Fruit fly (Drosophila melanogaster) whole organism, embryonic: ENCODE results near the gene CG13123.

Source experiments
- Abd-B ChIP-seq: fragments of 200-800 bp; sonication (Bioruptor generic); optimal IDR thresholded peaks from 2 replicates; lab custom pipeline; 2018; ENCODE audit warnings: missing biosample characterization, mild to moderate bottlenecking, missing genetic modification characterization, moderate library complexity
- Ada2b ChIP-seq: fragments of 200-800 bp; sonication (Bioruptor generic); IDR thresholded peaks from 2 replicates; pipeline ENCODE4 v1.3.6; 2022; ENCODE audit warnings: missing biosample characterization, missing genetic modification characterization
- Blimp-1 ChIP-seq: fragments of 200-800 bp; sonication (Bioruptor generic); optimal IDR thresholded peaks from 3 replicates; lab custom pipeline; 2018; ENCODE audit warnings: missing biosample characterization, missing genetic modification characterization, mild to moderate bottlenecking, moderate library complexity, missing genetic modification reagents
- C15 ChIP-seq: fragments of 200-800 bp; sonication (Bioruptor generic); IDR thresholded peaks from 3 replicates; pipeline ENCODE4 v1.3.6; 2022; ENCODE audit warnings: missing biosample characterization, missing genetic modification characterization
- CG10431 ChIP-seq: fragments of 200-800 bp; sonication (Bioruptor generic); optimal IDR thresholded peaks from 3 replicates; lab custom pipeline; 2018; ENCODE audit warnings: missing biosample characterization, mild to moderate bottlenecking, missing genetic modification characterization
- CG10565 ChIP-seq: fragments of 200-800 bp; sonication (Bioruptor generic); optimal IDR thresholded peaks from 3 replicates; lab custom pipeline; 2016; ENCODE audit warnings: missing biosample characterization, mild to moderate bottlenecking, missing genetic modification characterization
- CG13287 ChIP-seq: fragments of 200-800 bp; sonication (Bioruptor generic); IDR thresholded peaks from 2 replicates; pipeline ENCODE4 v1.3.6; 2022; ENCODE audit warnings: missing biosample characterization, missing genetic modification characterization; ENCODE audit not compliant: partially characterized antibody
- CG14965 ChIP-seq: fragments of 200-800 bp; sonication (Bioruptor generic); optimal IDR thresholded peaks from 2 replicates; lab custom pipeline; 2016; ENCODE audit warnings: missing biosample characterization, missing genetic modification characterization, borderline replicate concordance
- CG1529 ChIP-seq: fragments of 200-800 bp; sonication (Bioruptor generic); optimal IDR thresholded peaks from 3 replicates; lab custom pipeline; 2018; ENCODE audit warnings: missing biosample characterization, missing genetic modification characterization
- CG15479 ChIP-seq: fragments of 200-800 bp; sonication (Bioruptor generic); optimal IDR thresholded peaks from 3 replicates; lab custom pipeline; 2019; ENCODE audit warnings: missing biosample characterization, mild to moderate bottlenecking, missing genetic modification characterization, moderate library complexity
- CG17186 ChIP-seq: fragments of 200-800 bp; sonication (Bioruptor generic); optimal IDR thresholded peaks from 3 replicates; lab custom pipeline; 2017; ENCODE audit warnings: missing biosample characterization, missing genetic modification reagents, missing genetic modification characterization
- CG17385 ChIP-seq: fragments of 200-800 bp; sonication (Bioruptor generic); optimal IDR thresholded peaks from 3 replicates; lab custom pipeline; 2018; ENCODE audit warnings: missing biosample characterization, mild to moderate bottlenecking, missing genetic modification characterization
- CG17568 ChIP-seq: fragments of 200-800 bp; sonication (Bioruptor generic); optimal IDR thresholded peaks from 2 replicates; lab custom pipeline; 2018; ENCODE audit warnings: missing biosample characterization, mild to moderate bottlenecking, missing genetic modification characterization, moderate library complexity
- CG17802 ChIP-seq: fragments of 200-800 bp; sonication (Bioruptor generic); optimal IDR thresholded peaks from 2 replicates; lab custom pipeline; 2018; ENCODE audit warnings: missing biosample characterization, mild to moderate bottlenecking, missing genetic modification characterization, moderate library complexity
- CG30431 ChIP-seq: fragments of 200-800 bp; sonication (Bioruptor generic); optimal IDR thresholded peaks from 2 replicates; lab custom pipeline; 2017; ENCODE audit warnings: missing biosample characterization, missing genetic modification characterization
- CG4404 ChIP-seq: fragments of 200-800 bp; sonication (Bioruptor generic); IDR thresholded peaks from 2 replicates; pipeline ENCODE4 v1.3.6; 2022; ENCODE audit warnings: missing biosample characterization, missing genetic modification characterization
- CG6654 ChIP-seq: fragments of 200-800 bp; sonication (Bioruptor generic); optimal IDR thresholded peaks from 2 replicates; lab custom pipeline; 2017; ENCODE audit warnings: missing biosample characterization, mild to moderate bottlenecking, missing genetic modification characterization
- CG6683 ChIP-seq: fragments of 200-800 bp; sonication (Bioruptor generic); optimal IDR thresholded peaks from 2 replicates; lab custom pipeline; 2017; ENCODE audit warnings: missing biosample characterization, mild to moderate bottlenecking, missing genetic modification characterization, missing genetic modification reagents
- CG7556 ChIP-seq: fragments of 200-800 bp; sonication (Bioruptor generic); optimal IDR thresholded peaks from 2 replicates; lab custom pipeline; 2017; ENCODE audit warnings: missing biosample characterization, mild to moderate bottlenecking, missing genetic modification characterization
- CG8478 ChIP-seq: fragments of >200 bp; optimal IDR thresholded peaks from 2 replicates; lab custom pipeline; 2018
- CoRest ChIP-seq: fragments of 200-800 bp; sonication (Bioruptor generic); optimal IDR thresholded peaks from 3 replicates; lab custom pipeline; 2018; ENCODE audit warnings: missing biosample characterization, mild to moderate bottlenecking, missing genetic modification characterization, moderate library complexity
- Dll ChIP-seq: fragments of 200-800 bp; sonication (Bioruptor generic); IDR thresholded peaks from 4 replicates; pipeline ENCODE4 v1.3.6; 2022; ENCODE audit warnings: missing biosample characterization, missing genetic modification characterization; ENCODE audit not compliant: partially characterized antibody
- Fer1 ChIP-seq: fragments of 200-800 bp; sonication (Bioruptor generic); optimal IDR thresholded peaks from 2 replicates; lab custom pipeline; 2017; ENCODE audit warnings: missing biosample characterization, mild to moderate bottlenecking, missing genetic modification characterization
- H2.0 ChIP-seq: fragments of 200-800 bp; sonication (Bioruptor generic); IDR thresholded peaks from 2 replicates; pipeline ENCODE4 v1.3.6; 2022; ENCODE audit warnings: missing biosample characterization, missing genetic modification characterization
- HLH54F ChIP-seq: fragments of 200-800 bp; sonication (Bioruptor generic); optimal IDR thresholded peaks from 3 replicates; lab custom pipeline; 2016; ENCODE audit warnings: missing biosample characterization, missing genetic modification characterization
- Hand ChIP-seq: fragments of 200-800 bp; sonication (Bioruptor generic); optimal IDR thresholded peaks from 2 replicates; lab custom pipeline; 2017; ENCODE audit warnings: mild to moderate bottlenecking, missing biosample characterization, missing genetic modification reagents, missing genetic modification characterization
- HmgD ChIP-seq: fragments of 200-800 bp; sonication (Bioruptor generic); optimal IDR thresholded peaks from 3 replicates; lab custom pipeline; 2016; ENCODE audit warnings: missing biosample characterization, missing genetic modification characterization
- Lim3 ChIP-seq: fragments of 200-800 bp; sonication (Bioruptor generic); IDR thresholded peaks from 2 replicates; pipeline ENCODE4 v1.3.6; 2022; ENCODE audit warnings: missing biosample characterization, missing genetic modification characterization
- NC2α ChIP-seq: fragments of 200-800 bp; sonication (Bioruptor generic); optimal IDR thresholded peaks from 2 replicates; lab custom pipeline; 2016; ENCODE audit warnings: missing biosample characterization, missing genetic modification characterization
- NK7.1 ChIP-seq: fragments of 200-800 bp; sonication (Bioruptor generic); optimal IDR thresholded peaks from 3 replicates; lab custom pipeline; 2016; ENCODE audit warnings: missing biosample characterization, missing genetic modification characterization
- Nf-YC ChIP-seq: fragments of 200-800 bp; optimal IDR thresholded peaks from 3 replicates; lab custom pipeline; 2019; ENCODE audit warnings: missing biosample characterization, mild to moderate bottlenecking, missing genetic modification characterization, moderate library complexity
- Sry-δ ChIP-seq: fragments of 200-800 bp; sonication (Bioruptor generic); optimal IDR thresholded peaks from 2 replicates; lab custom pipeline; 2016; ENCODE audit warnings: missing biosample characterization, missing genetic modification characterization
- TFAM ChIP-seq: fragments of 200-800 bp; sonication (Bioruptor generic); optimal IDR thresholded peaks from 2 replicates; lab custom pipeline; 2017; ENCODE audit warnings: missing biosample characterization, missing genetic modification characterization, inconsistent platforms
- caup ChIP-seq: fragments of 200-800 bp; sonication (Bioruptor generic); optimal IDR thresholded peaks from 3 replicates; lab custom pipeline; 2017; ENCODE audit warnings: missing biosample characterization, mild to moderate bottlenecking, missing genetic modification characterization, moderate library complexity; ENCODE audit not compliant: severe bottlenecking
- chn ChIP-seq: fragments of 200-800 bp; sonication (Bioruptor generic); optimal IDR thresholded peaks from 2 replicates; lab custom pipeline; 2016; ENCODE audit warnings: missing biosample characterization, missing genetic modification characterization
- cwo ChIP-seq: fragments of 200-800 bp; sonication (Bioruptor generic); optimal IDR thresholded peaks from 3 replicates; lab custom pipeline; 2017; ENCODE audit warnings: missing biosample characterization, missing genetic modification characterization, mild to moderate bottlenecking, moderate library complexity, missing genetic modification reagents
- fd3F ChIP-seq: fragments of 200-800 bp; sonication (Bioruptor generic); optimal IDR thresholded peaks from 2 replicates; lab custom pipeline; 2018; ENCODE audit warnings: missing biosample characterization, mild to moderate bottlenecking, missing genetic modification characterization, moderate library complexity
- jumu ChIP-seq: fragments of 200-800 bp; sonication (Bioruptor generic); optimal IDR thresholded peaks from 3 replicates; lab custom pipeline; 2016; ENCODE audit warnings: missing biosample characterization, missing genetic modification characterization
- luna ChIP-seq: fragments of 200-800 bp; sonication (Bioruptor generic); optimal IDR thresholded peaks from 2 replicates; lab custom pipeline; 2016; ENCODE audit warnings: missing biosample characterization, missing genetic modification characterization
- nmo ChIP-seq: fragments of 200-800 bp; sonication (Bioruptor generic); optimal IDR thresholded peaks from 2 replicates; lab custom pipeline; 2018; ENCODE audit warnings: missing biosample characterization, mild to moderate bottlenecking, missing genetic modification characterization, moderate library complexity
- odd ChIP-seq: fragments of 200-800 bp; sonication (Bioruptor generic); optimal IDR thresholded peaks from 2 replicates; lab custom pipeline; 2017; ENCODE audit warnings: missing biosample characterization, mild to moderate bottlenecking, missing genetic modification characterization
- peb ChIP-seq: fragments of 200-800 bp; sonication (Bioruptor generic); IDR thresholded peaks from 2 replicates; pipeline ENCODE4 v1.3.6; 2022; ENCODE audit warnings: missing biosample characterization, missing genetic modification characterization
- phol ChIP-seq: fragments of 200-800 bp; sonication (Bioruptor generic); optimal IDR thresholded peaks from 3 replicates; lab custom pipeline; 2018; ENCODE audit warnings: missing biosample characterization, mild to moderate bottlenecking, missing genetic modification characterization, moderate library complexity
- run ChIP-seq: fragments of 200-800 bp; sonication (Bioruptor generic); optimal IDR thresholded peaks from 3 replicates; lab custom pipeline; 2018; ENCODE audit warnings: missing biosample characterization, mild to moderate bottlenecking, missing genetic modification characterization
- scrt ChIP-seq: fragments of 200-800 bp; sonication (Bioruptor generic); optimal IDR thresholded peaks from 2 replicates; lab custom pipeline; 2018; ENCODE audit warnings: missing biosample characterization, mild to moderate bottlenecking, missing genetic modification characterization, moderate library complexity
- slou ChIP-seq: fragments of 200-800 bp; sonication (Bioruptor generic); optimal IDR thresholded peaks from 3 replicates; lab custom pipeline; 2016; ENCODE audit warnings: missing biosample characterization, missing genetic modification characterization
- sqz ChIP-seq: fragments of 200-800 bp; sonication (Bioruptor generic); optimal IDR thresholded peaks from 3 replicates; lab custom pipeline; 2018; ENCODE audit warnings: missing biosample characterization, mild to moderate bottlenecking, missing genetic modification characterization
- tap ChIP-seq: fragments of 200-800 bp; optimal IDR thresholded peaks from 3 replicates; lab custom pipeline; 2019; ENCODE audit warnings: missing biosample characterization, mild to moderate bottlenecking, missing genetic modification characterization, moderate library complexity
- tgo ChIP-seq: fragments of 200-800 bp; sonication (Bioruptor generic); IDR thresholded peaks from 3 replicates; pipeline ENCODE4 v1.3.6; 2022; ENCODE audit warnings: missing biosample characterization, missing genetic modification characterization
- tio ChIP-seq: fragments of 200-800 bp; sonication (Bioruptor generic); optimal IDR thresholded peaks from 2 replicates; lab custom pipeline; 2017; ENCODE audit warnings: missing biosample characterization, missing genetic modification characterization, inconsistent platforms

The CG13123 gene

DNA sequence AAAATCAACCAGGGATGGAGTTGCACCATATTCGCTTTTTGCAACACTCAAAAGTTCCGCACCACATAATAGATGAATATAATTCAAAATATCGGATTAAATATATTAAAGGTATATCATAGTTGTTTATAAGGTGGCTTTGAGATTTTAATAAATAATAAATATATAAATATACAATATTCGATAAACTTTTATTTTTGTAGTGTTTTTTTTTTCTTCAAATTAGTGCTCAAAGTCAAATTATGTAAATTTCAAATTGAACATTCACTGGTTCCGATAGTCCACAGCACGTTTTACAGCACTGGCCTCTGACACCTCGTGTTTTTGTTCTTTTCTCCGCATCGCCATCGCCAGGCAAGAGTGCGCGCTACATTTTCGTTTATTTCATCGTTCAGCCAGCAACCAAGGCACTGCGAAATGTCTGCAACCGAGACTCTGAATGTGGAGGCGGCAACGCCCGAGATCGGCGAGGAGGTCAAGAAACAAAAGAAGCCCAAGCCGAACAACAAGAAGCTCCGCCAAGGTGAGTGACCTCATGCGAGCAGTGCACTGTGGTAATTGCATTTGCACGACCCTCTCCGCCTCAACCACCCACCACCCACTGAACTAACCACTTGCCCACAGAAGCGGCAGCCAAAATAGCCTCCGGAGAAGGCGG is 29.6 kb downstream of the CG13123 start, which contains the start of the genes Taf11 and und (continued):
- no peak for TF ChIP-seq HmgD
- no peak for TF ChIP-seq scrt
- no peak; the same call in 2 of the 3 replicates for TF ChIP-seq tgo (GFP tag; lab: Robert Waterston, UW)
- no peak for TF ChIP-seq jumu (GFP tag; lab: Kevin White, UChicago)
- no peak for TF ChIP-seq tio (GFP tag; lab: Kevin White, UChicago)
- TF ChIP-seq CG4404: peak; percentile 33; the same call in 1 of the 2 replicates
- TF ChIP-seq sqz (GFP tag; lab: Kevin White, UChicago): no peak
- TF ChIP-seq Blimp-1 (GFP tag; lab: Kevin White, UChicago): no peak
- TF ChIP-seq CoRest (tag; lab: Kevin White, UChicago): peak; percentile 65
- no peak for TF ChIP-seq peb (GFP tag; lab: Robert Waterston, UW)
- TF ChIP-seq slou: no peak
- no peak for TF ChIP-seq NC2α (GFP tag; lab: Kevin White, UChicago)
- TF ChIP-seq CG17385 (GFP tag; lab: Kevin White, UChicago): peak; percentile 7
- TF ChIP-seq CG17186 (GFP tag; lab: Kevin White, UChicago): peak; percentile 19
- no peak for TF ChIP-seq Lim3 (GFP tag; lab: Robert Waterston, UW)
- TF ChIP-seq CG6683 (GFP tag; lab: Kevin White, UChicago): peak; percentile 18
- TF ChIP-seq CG6654 (GFP tag; lab: Kevin White, UChicago): no peak
- TF ChIP-seq luna (GFP tag; lab: Kevin White, UChicago): no peak
- TF ChIP-seq odd (GFP tag; lab: Kevin White, UChicago): no peak
- no peak for TF ChIP-seq CG10431 (GFP tag; lab: Kevin White, UChicago)
- no peak for TF ChIP-seq C15 (GFP tag; lab: Robert Waterston, UW)
- no peak for TF ChIP-seq CG10565 (GFP tag; lab: Kevin White, UChicago)
- TF ChIP-seq HLH54F: no peak
- no peak for TF ChIP-seq NK7.1 (GFP tag; lab: Kevin White, UChicago)
- TF ChIP-seq tap (tag; lab: Kevin White, UChicago): no peak
- no peak for TF ChIP-seq run (tag; lab: Kevin White, UChicago)
- TF ChIP-seq Hand (GFP tag; lab: Kevin White, UChicago): no peak
- TF ChIP-seq CG14965: no peak
- no peak for TF ChIP-seq TFAM (GFP tag; lab: Kevin White, UChicago)
- TF ChIP-seq CG8478 (lab: Kevin White, UChicago): no peak
- TF ChIP-seq CG1529: no peak
- no peak for TF ChIP-seq Fer1 (GFP tag; lab: Kevin White, UChicago)
- no peak for TF ChIP-seq fd3F (GFP tag; lab: Kevin White, UChicago)
- TF ChIP-seq phol (tag; lab: Kevin White, UChicago): peak; percentile 64
- no peak for TF ChIP-seq cwo (GFP tag; lab: Kevin White, UChicago)
- no peak for TF ChIP-seq Nf-YC
- TF ChIP-seq caup (GFP tag; lab: Kevin White, UChicago): peak; percentile 13
- no peak for TF ChIP-seq CG17568 (GFP tag; lab: Kevin White, UChicago)
- TF ChIP-seq chn: no peak
- peak; percentile 83 for TF ChIP-seq Dll (GFP tag; lab: Robert Waterston, UW)
- TF ChIP-seq CG7556 (GFP tag; lab: Kevin White, UChicago): no peak
- peak; percentile 75 for TF ChIP-seq CG13287
- peak; percentile 43 for TF ChIP-seq Abd-B (GFP tag; lab: Kevin White, UChicago)
- TF ChIP-seq H2.0: no peak
- no peak for TF ChIP-seq CG30431 (GFP tag; lab: Kevin White, UChicago)
- TF ChIP-seq nmo: peak; percentile 71
- no peak for TF ChIP-seq CG15479 (GFP tag; lab: Kevin White, UChicago)
- TF ChIP-seq CG17802: no peak
- no peak for TF ChIP-seq Ada2b (GFP tag; lab: Robert Waterston, UW)
- peak; percentile 59 for TF ChIP-seq Sry-δ
